Fruit fly (Drosophila melanogaster) S2 (cell line): ENCODE measurements around the gene tzn.

ENCODE experiments used
- CG8478 ChIP-seq: fragments of >200 bp; optimal IDR thresholded peaks from 2 replicates; lab custom pipeline; 2018
- CTCF ChIP-seq, 2 experiments: fragments of >200 bp; optimal IDR thresholded peaks; 2 replicates each; lab custom pipeline; 2018

- TF ChIP-seq CTCF (optimal IDR thresholded peaks at IDR 0.05; lab: Kevin White, UChicago) (no peak), CG8478 (lab: Kevin White, UChicago) (no peak)
Observed at dm6 chr3L:20809088-20809999, 10.9 kb downstream of the tzn start, which contains the start of the genes CG3634 and HIPP1.
